Fruit fly (Drosophila melanogaster) whole organism, embryonic: ENCODE results near the gene parvin.

Source experiments
- Bdp1 ChIP-seq: fragments of 200-800 bp; sonication (Bioruptor generic); optimal IDR thresholded peaks from 3 replicates; lab custom pipeline; 2016; ENCODE audit warnings: missing biosample characterization, missing genetic modification characterization
- CG15011 ChIP-seq: fragments of 200-800 bp; sonication (Bioruptor generic); optimal IDR thresholded peaks from 3 replicates; lab custom pipeline; 2018; ENCODE audit warnings: missing biosample characterization, mild to moderate bottlenecking, missing genetic modification characterization
- CG30431 ChIP-seq: fragments of 200-800 bp; sonication (Bioruptor generic); optimal IDR thresholded peaks from 2 replicates; lab custom pipeline; 2017; ENCODE audit warnings: missing biosample characterization, missing genetic modification characterization
- CG3065 ChIP-seq: fragments of 200-800 bp; sonication (Bioruptor generic); optimal IDR thresholded peaks from 2 replicates; lab custom pipeline; 2016; ENCODE audit warnings: missing biosample characterization, missing genetic modification characterization
- CG31388 ChIP-seq: fragments of 200-800 bp; sonication (Bioruptor generic); optimal IDR thresholded peaks from 2 replicates; lab custom pipeline; 2016; ENCODE audit warnings: missing biosample characterization, missing genetic modification characterization
- CG3847 ChIP-seq: fragments of 200-800 bp; sonication (Bioruptor generic); IDR thresholded peaks from 2 replicates; pipeline ENCODE4 v1.3.6; 2022; ENCODE audit warnings: missing biosample characterization, missing genetic modification characterization
- CG4282 ChIP-seq: fragments of 200-800 bp; sonication (Bioruptor generic); optimal IDR thresholded peaks from 2 replicates; lab custom pipeline; 2016; ENCODE audit warnings: missing biosample characterization, missing genetic modification characterization
- CG4404 ChIP-seq: fragments of 200-800 bp; sonication (Bioruptor generic); IDR thresholded peaks from 2 replicates; pipeline ENCODE4 v1.3.6; 2022; ENCODE audit warnings: missing biosample characterization, missing genetic modification characterization
- CG6175 ChIP-seq: fragments of 200-800 bp; sonication (Bioruptor generic); IDR thresholded peaks from 3 replicates; pipeline ENCODE4 v1.3.6; 2022; ENCODE audit warnings: missing biosample characterization, missing genetic modification characterization
- CG6854 ChIP-seq: fragments of 200-800 bp; sonication (Bioruptor generic); optimal IDR thresholded peaks from 3 replicates; lab custom pipeline; 2017; ENCODE audit warnings: missing biosample characterization, mild to moderate bottlenecking, missing genetic modification characterization
- CG7271 ChIP-seq: fragments of 200-800 bp; sonication (Bioruptor generic); optimal IDR thresholded peaks from 2 replicates; lab custom pipeline; 2018; ENCODE audit warnings: missing biosample characterization, mild to moderate bottlenecking, missing genetic modification characterization, moderate library complexity
- CG7786 ChIP-seq: fragments of 200-800 bp; sonication (Bioruptor generic); optimal IDR thresholded peaks from 2 replicates; lab custom pipeline; 2016; ENCODE audit warnings: missing biosample characterization, missing genetic modification characterization
- CG7987 ChIP-seq: fragments of 200-800 bp; sonication (Bioruptor generic); optimal IDR thresholded peaks from 2 replicates; lab custom pipeline; 2018; ENCODE audit warnings: missing biosample characterization, mild to moderate bottlenecking, missing genetic modification characterization, moderate library complexity
- CG8765 ChIP-seq: fragments of 200-800 bp; sonication (Bioruptor generic); IDR thresholded peaks from 2 replicates; pipeline ENCODE4 v1.3.6; 2022; ENCODE audit warnings: missing biosample characterization, missing genetic modification characterization
- CG8944 ChIP-seq: fragments of 200-800 bp; sonication (Bioruptor generic); optimal IDR thresholded peaks from 3 replicates; lab custom pipeline; 2016; ENCODE audit warnings: missing biosample characterization, missing genetic modification characterization
- D19B ChIP-seq: fragments of 200-800 bp; sonication (Bioruptor generic); optimal IDR thresholded peaks from 2 replicates; lab custom pipeline; 2017; ENCODE audit warnings: missing biosample characterization, mild to moderate bottlenecking, missing genetic modification characterization
- Dip2 ChIP-seq: fragments of 200-800 bp; sonication (Bioruptor generic); IDR thresholded peaks from 2 replicates; pipeline ENCODE4 v1.3.6; 2022; ENCODE audit warnings: missing biosample characterization, missing genetic modification characterization
- Doc3 ChIP-seq: fragments of 200-800 bp; sonication (Bioruptor generic); IDR thresholded peaks from 3 replicates; pipeline ENCODE4 v1.3.6; 2022; ENCODE audit warnings: missing biosample characterization, missing genetic modification characterization; ENCODE audit not compliant: partially characterized antibody
- Dref ChIP-seq: fragments of 200-800 bp; sonication (Bioruptor generic); IDR thresholded peaks from 2 replicates; pipeline ENCODE4 v1.3.6; 2022; ENCODE audit warnings: missing biosample characterization, missing genetic modification characterization
- Elba2 ChIP-seq: fragments of 200-800 bp; sonication (Bioruptor generic); optimal IDR thresholded peaks from 3 replicates; lab custom pipeline; 2016; ENCODE audit warnings: missing biosample characterization, missing genetic modification characterization
- Fer2 ChIP-seq: fragments of 200-800 bp; sonication (Bioruptor generic); optimal IDR thresholded peaks from 2 replicates; lab custom pipeline; 2018; ENCODE audit warnings: missing biosample characterization, mild to moderate bottlenecking, missing genetic modification characterization, moderate library complexity
- HLH4C ChIP-seq: fragments of 200-800 bp; sonication (Bioruptor generic); IDR thresholded peaks from 3 replicates; pipeline ENCODE4 v1.3.6; 2022; ENCODE audit warnings: missing biosample characterization, missing genetic modification characterization; ENCODE audit not compliant: partially characterized antibody
- MESR4 ChIP-seq: fragments of 200-800 bp; sonication (Bioruptor generic); optimal IDR thresholded peaks from 2 replicates; lab custom pipeline; 2018; ENCODE audit warnings: missing biosample characterization, mild to moderate bottlenecking, missing genetic modification characterization, moderate library complexity
- Mes4 ChIP-seq: fragments of 200-800 bp; sonication (Bioruptor generic); optimal IDR thresholded peaks from 2 replicates; lab custom pipeline; 2016; ENCODE audit warnings: missing biosample characterization, missing genetic modification characterization
- Pdp1 ChIP-seq, 2 experiments: fragments of 200-800 bp; sonication (Bioruptor generic); optimal IDR thresholded peaks; 3 replicates each; lab custom pipeline; 2016; ENCODE audit warnings: missing biosample characterization in 2 of 2, missing genetic modification characterization in 2 of 2, mild to moderate bottlenecking in 1 of 2, moderate library complexity in 1 of 2
- Stat92E ChIP-seq, 3 experiments: fragments of >200 bp in 2 of 3; fragments of 200-800 bp in 1 of 3; sonication (Bioruptor generic) in 1 of 3; optimal IDR thresholded peaks; 2 replicates each; lab custom pipeline; 2017 to 2019; ENCODE audit warnings: missing biosample characterization in 3 of 3, missing genetic modification characterization in 3 of 3, mild to moderate bottlenecking in 1 of 3, moderate library complexity in 1 of 3
- abd-A ChIP-seq: fragments of 200-800 bp; sonication (Bioruptor generic); optimal IDR thresholded peaks from 3 replicates; lab custom pipeline; 2019; ENCODE audit warnings: missing biosample characterization, mild to moderate bottlenecking, missing genetic modification characterization, moderate library complexity
- amos ChIP-seq: fragments of 200-800 bp; sonication (Bioruptor generic); IDR thresholded peaks from 2 replicates; pipeline ENCODE4 v1.3.6; 2022; ENCODE audit warnings: missing biosample characterization, missing genetic modification characterization; ENCODE audit not compliant: partially characterized antibody
- bcd ChIP-seq: fragments of 200-800 bp; sonication (Bioruptor generic); optimal IDR thresholded peaks from 2 replicates; lab custom pipeline; 2017; ENCODE audit warnings: missing biosample characterization, mild to moderate bottlenecking, missing genetic modification characterization
- bsh ChIP-seq, 2 experiments: fragments of 200-800 bp; sonication (Bioruptor generic); optimal IDR thresholded peaks; 2 replicates each; lab custom pipeline; 2017 to 2018; ENCODE audit warnings: mild to moderate bottlenecking in 2 of 2, missing biosample characterization in 2 of 2, missing genetic modification characterization in 2 of 2, moderate library complexity in 1 of 2
- chif ChIP-seq, 2 experiments: fragments of 200-800 bp; sonication (Bioruptor generic); optimal IDR thresholded peaks; 3 replicates each; lab custom pipeline; 2016; ENCODE audit warnings: missing biosample characterization in 2 of 2, missing genetic modification characterization in 2 of 2
- crc ChIP-seq: fragments of 200-800 bp; sonication (Bioruptor generic); optimal IDR thresholded peaks from 2 replicates; lab custom pipeline; 2016; ENCODE audit warnings: missing biosample characterization, missing genetic modification characterization
- dimm ChIP-seq: fragments of 200-800 bp; sonication (Bioruptor generic); IDR thresholded peaks from 2 replicates; pipeline ENCODE4 v1.3.6; 2022; ENCODE audit warnings: missing biosample characterization, missing genetic modification characterization
- eyg ChIP-seq: fragments of 200-800 bp; sonication (Bioruptor generic); optimal IDR thresholded peaks from 3 replicates; lab custom pipeline; 2016; ENCODE audit warnings: missing biosample characterization, missing genetic modification characterization
- hb ChIP-seq: fragments of 200-800 bp; sonication (Bioruptor generic); IDR thresholded peaks from 3 replicates; pipeline ENCODE4 v1.3.6; 2022; ENCODE audit warnings: missing biosample characterization, missing genetic modification characterization; ENCODE audit not compliant: partially characterized antibody
- insv ChIP-seq, 2 experiments: fragments of 200-800 bp; sonication (Bioruptor generic); optimal IDR thresholded peaks; 3 replicates each; lab custom pipeline; 2016 to 2018; ENCODE audit warnings: missing biosample characterization in 2 of 2, missing genetic modification characterization in 2 of 2
- klu ChIP-seq: fragments of 200-800 bp; sonication (Bioruptor generic); IDR thresholded peaks from 2 replicates; pipeline ENCODE4 v1.3.6; 2022; ENCODE audit warnings: missing biosample characterization, missing genetic modification characterization
- lov ChIP-seq, 2 experiments: fragments of 200-800 bp in 1 of 2; fragments of >200 bp in 1 of 2; sonication (Bioruptor generic) in 1 of 2; IDR thresholded peaks in 1 of 2; optimal IDR thresholded peaks in 1 of 2; 2 replicates in 1 of 2; 3 replicates in 1 of 2; pipeline versions ENCODE4 v1.3.6 to Lab custom; 2017 to 2022; ENCODE audit warnings: missing biosample characterization in 1 of 2, missing genetic modification characterization in 1 of 2
- mld ChIP-seq: fragments of 200-800 bp; sonication (Bioruptor generic); IDR thresholded peaks from 3 replicates; pipeline ENCODE4 v1.3.6; 2022; ENCODE audit warnings: missing biosample characterization, missing genetic modification characterization; ENCODE audit not compliant: partially characterized antibody
- nmo ChIP-seq: fragments of 200-800 bp; sonication (Bioruptor generic); optimal IDR thresholded peaks from 2 replicates; lab custom pipeline; 2018; ENCODE audit warnings: missing biosample characterization, mild to moderate bottlenecking, missing genetic modification characterization, moderate library complexity
- org-1 ChIP-seq: fragments of 200-800 bp; sonication (Bioruptor generic); optimal IDR thresholded peaks from 2 replicates; lab custom pipeline; 2017; ENCODE audit warnings: missing biosample characterization, missing genetic modification characterization
- otp ChIP-seq: fragments of 200-800 bp; sonication (Bioruptor generic); IDR thresholded peaks from 3 replicates; pipeline ENCODE4, ENCODE4 v1.3.6; 2022; ENCODE audit warnings: missing biosample characterization, missing genetic modification characterization
- phol ChIP-seq: fragments of 200-800 bp; sonication (Bioruptor generic); optimal IDR thresholded peaks from 3 replicates; lab custom pipeline; 2018; ENCODE audit warnings: missing biosample characterization, mild to moderate bottlenecking, missing genetic modification characterization, moderate library complexity
- sc ChIP-seq, 3 experiments: fragments of >200 bp in 2 of 3; fragments of 200-800 bp in 1 of 3; sonication (Bioruptor generic) in 1 of 3; optimal IDR thresholded peaks; 2 replicates in 2 of 3; 3 replicates in 1 of 3; lab custom pipeline; 2017; ENCODE audit warnings: mild to moderate bottlenecking in 1 of 3, missing biosample characterization in 1 of 3, missing genetic modification characterization in 1 of 3, missing genetic modification reagents in 1 of 3
- schlank ChIP-seq: fragments of 200-800 bp; sonication (Bioruptor generic); optimal IDR thresholded peaks from 2 replicates; lab custom pipeline; 2018; ENCODE audit warnings: missing biosample characterization, mild to moderate bottlenecking, missing genetic modification characterization
- sima ChIP-seq: fragments of 200-800 bp; sonication (Bioruptor generic); optimal IDR thresholded peaks from 2 replicates; lab custom pipeline; 2016; ENCODE audit warnings: missing biosample characterization, missing genetic modification characterization
- so ChIP-seq: fragments of 200-800 bp; sonication (Bioruptor generic); IDR thresholded peaks from 3 replicates; pipeline ENCODE4 v1.3.6; 2022; ENCODE audit warnings: missing biosample characterization, missing genetic modification characterization
- sug ChIP-seq: fragments of 200-800 bp; optimal IDR thresholded peaks from 2 replicates; lab custom pipeline; 2019; ENCODE audit warnings: missing biosample characterization, mild to moderate bottlenecking, missing genetic modification characterization, moderate library complexity
- tin ChIP-seq: fragments of 200-800 bp; sonication (Bioruptor generic); optimal IDR thresholded peaks from 3 replicates; lab custom pipeline; 2016; ENCODE audit warnings: missing biosample characterization, missing genetic modification characterization
- twi ChIP-seq: fragments of 200-800 bp; optimal IDR thresholded peaks from 2 replicates; lab custom pipeline; 2019; ENCODE audit warnings: missing biosample characterization, mild to moderate bottlenecking, missing genetic modification characterization, moderate library complexity

Gene parvin

DNA sequence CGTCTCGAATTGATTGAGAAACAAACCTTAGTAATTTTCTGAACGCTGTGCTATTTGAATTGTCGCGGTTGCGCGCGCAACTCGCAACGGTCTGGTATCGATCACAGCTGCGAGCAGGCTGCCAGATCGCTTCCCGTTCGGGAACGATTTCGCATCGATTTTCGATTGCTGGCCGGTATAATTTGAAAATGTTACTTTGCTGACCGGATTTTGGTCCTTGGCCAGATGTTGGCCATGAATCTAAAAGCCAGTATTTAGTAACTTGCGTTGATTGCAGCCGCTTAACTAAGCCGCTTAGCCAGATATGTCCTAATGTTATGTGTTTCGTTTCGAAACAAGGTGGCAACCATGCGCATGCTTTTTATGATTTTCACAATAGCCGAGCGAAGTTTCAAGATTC is 2.7 kb downstream of the parvin start (continued):
- no peak for TF ChIP-seq CG4282
- TF ChIP-seq sima, result no peak
- peak; percentile 24; the same call in 1 of the 3 replicates for TF ChIP-seq HLH4C (GFP tag; lab: Robert Waterston, UW)
- no peak for TF ChIP-seq dimm
- TF ChIP-seq Doc3, result no peak
- TF ChIP-seq bsh (GFP tag; optimal IDR thresholded peaks at IDR 0.05; lab: Kevin White, UChicago), result no peak
- TF ChIP-seq D19B (GFP tag; lab: Kevin White, UChicago), result no peak
- TF ChIP-seq crc (GFP tag; lab: Kevin White, UChicago), result no peak
- no peak for TF ChIP-seq otp (GFP tag; lab: Robert Waterston, UW)
- TF ChIP-seq twi (tag; lab: Kevin White, UChicago), result no peak
- no peak for TF ChIP-seq CG4404
- no peak for TF ChIP-seq CG7271 (tag; lab: Kevin White, UChicago)
- no peak for TF ChIP-seq CG30431
- TF ChIP-seq Elba2 (GFP tag; lab: Kevin White, UChicago), result no peak
- TF ChIP-seq tin (GFP tag; lab: Kevin White, UChicago), result no peak
- TF ChIP-seq Dip2 (GFP tag; lab: Robert Waterston, UW), result no peak
- TF ChIP-seq CG6175 (GFP tag; lab: Robert Waterston, UW), result no peak
- TF ChIP-seq lov (optimal IDR thresholded peaks at IDR 0.05; lab: Kevin White, UChicago), result no peak
- no peak for TF ChIP-seq lov (GFP tag; IDR thresholded peaks at IDR 0.05; lab: Robert Waterston, UW)
- peak; percentile 51 for TF ChIP-seq amos (GFP tag; lab: Robert Waterston, UW)
- no peak for TF ChIP-seq CG31388 (GFP tag; lab: Kevin White, UChicago)
- no peak for TF ChIP-seq org-1
- no peak for TF ChIP-seq abd-A (tag; lab: Kevin White, UChicago)
- no peak for TF ChIP-seq Bdp1 (GFP tag; lab: Kevin White, UChicago)
- no peak for TF ChIP-seq mld (GFP tag; lab: Robert Waterston, UW)
- TF ChIP-seq sug (tag; lab: Kevin White, UChicago), result peak; percentile 35
- TF ChIP-seq CG8944 (GFP tag; lab: Kevin White, UChicago), result no peak
- peak; percentile 69 for TF ChIP-seq CG3847 (GFP tag; lab: Robert Waterston, UW)
- no peak for TF ChIP-seq Stat92E (GFP tag; optimal IDR thresholded peaks at IDR 0.05; lab: Kevin White, UChicago)
- no peak for TF ChIP-seq CG6854 (GFP tag; lab: Kevin White, UChicago)
- no peak for TF ChIP-seq hb (GFP tag; lab: Robert Waterston, UW)
- no peak for TF ChIP-seq MESR4 (GFP tag; lab: Kevin White, UChicago)
- TF ChIP-seq chif (GFP tag; optimal IDR thresholded peaks at IDR 0.05; lab: Kevin White, UChicago), result no peak
- no peak for TF ChIP-seq insv (GFP tag; optimal IDR thresholded peaks at IDR 0.05; lab: Kevin White, UChicago)
- TF ChIP-seq sc (optimal IDR thresholded peaks at IDR 0.05; lab: Kevin White, UChicago), result no peak
- TF ChIP-seq sc (GFP tag; optimal IDR thresholded peaks at IDR 0.05; lab: Kevin White, UChicago), result no peak
- no peak for TF ChIP-seq bcd (GFP tag; lab: Kevin White, UChicago)
- no peak for TF ChIP-seq Fer2 (tag; lab: Kevin White, UChicago)
- TF ChIP-seq Dref, result peak; percentile 86
- TF ChIP-seq eyg (GFP tag; lab: Kevin White, UChicago), result no peak
- peak; percentile 45 for TF ChIP-seq phol (tag; lab: Kevin White, UChicago)
- TF ChIP-seq schlank (tag; lab: Kevin White, UChicago), result no peak
- no peak for TF ChIP-seq CG7987
- TF ChIP-seq so (GFP tag; lab: Robert Waterston, UW), result no peak
- TF ChIP-seq klu (GFP tag; lab: Robert Waterston, UW), result no peak
- no peak for TF ChIP-seq Mes4
- TF ChIP-seq CG7786 (GFP tag; lab: Kevin White, UChicago), result peak; percentile 25
- TF ChIP-seq CG3065 (GFP tag; lab: Kevin White, UChicago), result no peak
- no peak for TF ChIP-seq CG8765 (GFP tag; lab: Robert Waterston, UW)
- peak; percentile 37 for TF ChIP-seq nmo (GFP tag; lab: Kevin White, UChicago)
- TF ChIP-seq Pdp1 (GFP tag; optimal IDR thresholded peaks at IDR 0.05; lab: Kevin White, UChicago), result peak in 1 of 2 experiments; percentile 55
- no peak for TF ChIP-seq CG15011
